Fruit fly (Drosophila melanogaster): ENCODE results near the gene Prosbeta2.

- TF ChIP-seq CG7101 (tag; optimal IDR thresholded peaks at IDR 0.05) (no peak), CG11617 (GFP tag; optimal IDR thresholded peaks at IDR 0.05) (no peak), tj (GFP tag; optimal IDR thresholded peaks at IDR 0.05) (no peak), CG1620 (GFP tag; optimal IDR thresholded peaks at IDR 0.05) (no peak), Hr96 (GFP tag; optimal IDR thresholded peaks at IDR 0.05) (no peak), CG14711 (tag; optimal IDR thresholded peaks at IDR 0.05) (no peak), kay (GFP tag; ENCODE audit: borderline replicate concordance) (no peak), Mnt (GFP tag; optimal IDR thresholded peaks at IDR 0.05) (no peak), Crg-1 (GFP tag; optimal IDR thresholded peaks at IDR 0.05) (no peak), CG7045 (GFP tag; optimal IDR thresholded peaks at IDR 0.05) (no peak), pad (GFP tag; optimal IDR thresholded peaks at IDR 0.05) (no peak), CG12768 (GFP tag; optimal IDR thresholded peaks at IDR 0.05) (no peak), ovo (GFP tag; optimal IDR thresholded peaks at IDR 0.05) (no peak), cnc (optimal IDR thresholded peaks at IDR 0.05) (no peak)
These were observed 42.8 kb upstream of the Prosbeta2 start for dm6 chr3L:14957033-14957328.

All from whole organism, adult.